Worm (Caenorhabditis elegans) whole organism, L1 larva: ENCODE data around the gene R160.5.

Experiments used
- nhr-76 ChIP-seq: sonication (generic microtip); optimal IDR thresholded peaks from 2 replicates; lab custom pipeline; 2017; ENCODE audit warnings: missing biosample characterization, missing genetic modification characterization
- pqm-1 ChIP-seq: sonication (generic microtip); optimal IDR thresholded peaks from 3 replicates; lab custom pipeline; 2017; ENCODE audit warnings: missing biosample characterization, missing genetic modification characterization

- TF ChIP-seq nhr-76 (tag; lab: Kevin White, UChicago) (no peak), pqm-1 (tag; lab: Kevin White, UChicago) (no peak)
Observed at ce11 chrX:4400296-4400695, 29.6 kb upstream of the R160.5 start.
